Fruit fly (Drosophila melanogaster) whole organism, embryonic: ENCODE data around the gene CG42685.
A peak's percentile ranks its signal among the peaks of the same experiment; 100 is the strongest.
"Not testable (repeated sequence)": the region's sequence is repeated elsewhere in the genome, so short reads cannot be mapped to it uniquely, and the experiment has no call there.

Experiments
- Awh ChIP-seq: fragments of 200-800 bp; sonication (Bioruptor generic); IDR thresholded peaks from 2 replicates; pipeline ENCODE4, ENCODE4 v1.3.6; 2022; ENCODE audit warnings: missing biosample characterization, missing genetic modification characterization
- CG11247 ChIP-seq: fragments of 200-800 bp; sonication (Bioruptor generic); IDR thresholded peaks from 2 replicates; pipeline ENCODE4 v1.3.6; 2022; ENCODE audit warnings: missing biosample characterization, missing genetic modification characterization
- CG13123 ChIP-seq: fragments of 200-800 bp; sonication (Bioruptor generic); optimal IDR thresholded peaks from 2 replicates; lab custom pipeline; 2016; ENCODE audit warnings: missing biosample characterization, missing genetic modification characterization
- CG13624 ChIP-seq: fragments of 200-800 bp; sonication (Bioruptor generic); optimal IDR thresholded peaks from 2 replicates; lab custom pipeline; 2016; ENCODE audit warnings: missing biosample characterization, missing genetic modification characterization
- CG17385 ChIP-seq: fragments of 200-800 bp; sonication (Bioruptor generic); optimal IDR thresholded peaks from 3 replicates; lab custom pipeline; 2018; ENCODE audit warnings: missing biosample characterization, mild to moderate bottlenecking, missing genetic modification characterization
- CG17912 ChIP-seq: fragments of 200-800 bp; sonication (Bioruptor generic); optimal IDR thresholded peaks from 2 replicates; lab custom pipeline; 2018; ENCODE audit warnings: missing biosample characterization, mild to moderate bottlenecking, missing genetic modification characterization
- CG3407 ChIP-seq: fragments of 200-800 bp; sonication (Bioruptor generic); optimal IDR thresholded peaks from 2 replicates; lab custom pipeline; 2018; ENCODE audit warnings: missing biosample characterization, mild to moderate bottlenecking, missing genetic modification characterization
- CG6254 ChIP-seq: fragments of 200-800 bp; sonication (Bioruptor generic); optimal IDR thresholded peaks from 3 replicates; lab custom pipeline; 2017; ENCODE audit warnings: mild to moderate bottlenecking, missing biosample characterization, missing genetic modification reagents, missing genetic modification characterization
- Dip2 ChIP-seq: fragments of 200-800 bp; sonication (Bioruptor generic); IDR thresholded peaks from 2 replicates; pipeline ENCODE4 v1.3.6; 2022; ENCODE audit warnings: missing biosample characterization, missing genetic modification characterization
- Dref ChIP-seq: fragments of 200-800 bp; sonication (Bioruptor generic); IDR thresholded peaks from 2 replicates; pipeline ENCODE4 v1.3.6; 2022; ENCODE audit warnings: missing biosample characterization, missing genetic modification characterization
- Ets65A ChIP-seq: fragments of 200-800 bp; sonication (Bioruptor generic); peaks from one replicate; lab custom pipeline; 2016; ENCODE audit warnings: missing biosample characterization, missing genetic modification characterization
- HHEX ChIP-seq: fragments of 200-800 bp; sonication (Bioruptor generic); optimal IDR thresholded peaks from 3 replicates; lab custom pipeline; 2017; ENCODE audit warnings: missing biosample characterization, mild to moderate bottlenecking, missing genetic modification characterization, missing genetic modification reagents
- Hey ChIP-seq: fragments of 200-800 bp; sonication (Bioruptor generic); optimal IDR thresholded peaks from 3 replicates; lab custom pipeline; 2018; ENCODE audit warnings: missing biosample characterization, mild to moderate bottlenecking, missing genetic modification characterization
- Hr51 ChIP-seq, 2 experiments: fragments of 200-800 bp; sonication (Bioruptor generic); optimal IDR thresholded peaks; 2 replicates in 1 of 2; 3 replicates in 1 of 2; lab custom pipeline; 2016 to 2018; ENCODE audit warnings: missing biosample characterization in 2 of 2, missing genetic modification characterization in 2 of 2, mild to moderate bottlenecking in 1 of 2, moderate library complexity in 1 of 2
- Tbp ChIP-seq: fragments of >200 bp; optimal IDR thresholded peaks from 2 replicates; lab custom pipeline; 2018; ENCODE audit warnings: missing biosample characterization, missing genetic modification characterization
- Xbp1 ChIP-seq: fragments of 200-800 bp; sonication (Bioruptor generic); optimal IDR thresholded peaks from 3 replicates; lab custom pipeline; 2016; ENCODE audit warnings: missing biosample characterization, mild to moderate bottlenecking, missing genetic modification characterization
- ase ChIP-seq: fragments of 200-800 bp; sonication (Bioruptor generic); IDR thresholded peaks from 3 replicates; pipeline ENCODE4 v1.3.6; 2022; ENCODE audit warnings: missing biosample characterization, missing genetic modification characterization
- cad ChIP-seq: fragments of >200 bp; optimal IDR thresholded peaks from 2 replicates; lab custom pipeline; 2017; ENCODE audit warnings: missing biosample characterization, missing genetic modification characterization
- ftz-f1 ChIP-seq: fragments of 200-800 bp; sonication (Bioruptor generic); optimal IDR thresholded peaks from 2 replicates; lab custom pipeline; 2016; ENCODE audit warnings: missing biosample characterization, missing genetic modification characterization
- lab ChIP-seq: fragments of 200-800 bp; sonication (Bioruptor generic); optimal IDR thresholded peaks from 3 replicates; lab custom pipeline; 2017; ENCODE audit warnings: missing biosample characterization, missing genetic modification characterization, mild to moderate bottlenecking, moderate library complexity, missing genetic modification reagents
- lilli ChIP-seq: fragments of 200-800 bp; sonication (Bioruptor generic); optimal IDR thresholded peaks from 3 replicates; lab custom pipeline; 2016; ENCODE audit warnings: missing biosample characterization, missing genetic modification characterization
- nerfin-1 ChIP-seq: fragments of 200-800 bp; sonication (Bioruptor generic); optimal IDR thresholded peaks from 3 replicates; lab custom pipeline; 2019; ENCODE audit warnings: missing biosample characterization, mild to moderate bottlenecking, missing genetic modification characterization, moderate library complexity
- ro ChIP-seq: fragments of 200-800 bp; sonication (Bioruptor generic); IDR thresholded peaks from 2 replicates; pipeline ENCODE4 v1.3.6; 2022; ENCODE audit warnings: missing biosample characterization, missing genetic modification characterization
- stwl ChIP-seq: fragments of 200-800 bp; sonication (Bioruptor generic); optimal IDR thresholded peaks from 3 replicates; lab custom pipeline; 2018; ENCODE audit warnings: missing biosample characterization, mild to moderate bottlenecking, missing genetic modification characterization, moderate library complexity
- tap ChIP-seq: fragments of 200-800 bp; optimal IDR thresholded peaks from 3 replicates; lab custom pipeline; 2019; ENCODE audit warnings: missing biosample characterization, mild to moderate bottlenecking, missing genetic modification characterization, moderate library complexity

Gene CG42685

dm6 chr2L:14745068-14745467 is 15.1 kb upstream of the CG42685 start, which contains the start of gene CG42587 (continued):
- TF ChIP-seq ro (no peak), lab (GFP tag; lab: Kevin White, UChicago) (peak; percentile 6)

DNA sequence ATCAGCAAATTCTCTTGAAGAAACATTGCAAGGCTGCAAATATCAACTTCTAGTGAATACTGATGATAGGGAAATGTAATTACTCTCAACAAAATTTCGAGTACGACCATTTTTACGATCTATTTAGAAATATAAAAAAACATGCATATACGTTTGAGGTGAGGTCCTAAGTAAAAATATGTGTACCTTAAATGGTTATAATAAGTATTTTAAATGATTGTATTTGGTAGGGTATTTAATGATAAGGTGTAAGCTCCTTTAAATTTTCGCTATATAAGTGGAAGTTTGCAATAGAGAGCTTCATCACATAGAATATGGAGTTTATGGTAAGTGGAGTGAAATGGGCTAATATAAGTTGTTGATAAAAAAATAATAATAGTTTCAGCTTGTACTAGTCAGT is 14.1 kb upstream of the CG42685 start, which contains the start of gene CG42681:
CG42681 (plus strand) TSS at position 301 of the 400 bp plus-strand sequence.
- TF ChIP-seq Hr51 (GFP tag; optimal IDR thresholded peaks at IDR 0.05; lab: Kevin White, UChicago) = no peak
- no peak for TF ChIP-seq CG13624 (GFP tag; lab: Kevin White, UChicago)
- no peak for TF ChIP-seq CG13123 (GFP tag; lab: Kevin White, UChicago)

- TF ChIP-seq Ets65A (GFP tag; lab: Kevin White, UChicago) (peak; percentile 8), CG6254 (GFP tag; lab: Kevin White, UChicago) (peak; percentile 63), lilli (GFP tag; lab: Kevin White, UChicago) (peak; percentile 32), cad (peak; percentile 20), CG17912 (GFP tag; lab: Kevin White, UChicago) (no peak)
Observed at dm6 chr2L:14743337-14743736, 13.4 kb upstream of the CG42685 start.

- TF ChIP-seq Dref (GFP tag; lab: Robert Waterston, UW); ase (GFP tag; lab: Robert Waterston, UW); CG3407: not testable (repeated sequence)
Observed at dm6 chr2L:14742893-14743292, 12.9 kb upstream of the CG42685 start, which contains the start of gene CG34166. Gene CG34166 (plus strand): TSS chr2L:14743193.

DNA sequence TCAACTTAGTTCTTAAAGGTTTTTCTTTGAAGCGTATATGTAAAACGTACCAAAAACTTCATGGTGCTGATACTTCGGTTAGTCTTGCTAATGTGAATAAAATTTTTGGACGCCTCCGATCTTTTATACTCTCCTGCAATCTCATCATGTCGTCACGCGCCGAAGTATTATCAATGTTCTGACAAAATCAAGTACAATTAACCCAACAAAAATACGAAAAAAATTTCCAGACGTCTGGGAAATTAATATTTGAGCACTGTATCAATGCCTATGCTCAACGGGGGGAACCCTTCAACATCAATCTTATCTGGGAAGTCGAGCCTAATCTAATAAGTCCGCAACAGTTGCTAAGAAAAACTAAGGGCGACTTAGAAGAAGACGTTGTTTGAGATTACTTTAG is 11.8 kb upstream of the CG42685 start, which contains the start of gene CG42586:
CG42586 (minus strand) TSS at position 101 of the 400 bp plus-strand sequence.
- TF ChIP-seq Dip2 (GFP tag; lab: Robert Waterston, UW); tap; Xbp1: not testable (repeated sequence)
- TF ChIP-seq, all 482 proteins: peak for 0; not testable (repeated sequence) for 482

DNA sequence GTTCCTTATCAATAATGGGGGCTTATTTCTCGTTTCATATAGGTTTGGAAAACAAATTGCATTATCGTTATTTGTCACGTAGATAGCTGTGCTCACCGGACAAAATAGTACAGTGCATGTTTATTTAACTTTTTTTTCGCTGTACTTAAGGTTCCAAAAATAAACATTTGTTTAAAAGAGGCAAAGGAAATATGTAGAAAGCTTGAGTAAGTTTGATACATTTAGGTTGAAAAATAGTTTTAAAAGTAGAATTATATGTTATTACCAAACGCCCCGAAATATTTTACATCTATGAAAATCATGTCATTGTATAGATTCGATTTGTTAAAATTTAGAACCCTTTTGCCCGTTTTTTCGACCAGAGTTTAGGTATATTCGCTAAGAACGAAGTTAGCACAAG is 9.6 kb upstream of the CG42685 start, which contains the start of gene CG42585:
CG42585 (plus strand) TSS at position 301 of the 400 bp plus-strand sequence.
- TF ChIP-seq CG17385; stwl (tag; lab: Kevin White, UChicago); nerfin-1 (tag; lab: Kevin White, UChicago): not testable (repeated sequence)

DNA sequence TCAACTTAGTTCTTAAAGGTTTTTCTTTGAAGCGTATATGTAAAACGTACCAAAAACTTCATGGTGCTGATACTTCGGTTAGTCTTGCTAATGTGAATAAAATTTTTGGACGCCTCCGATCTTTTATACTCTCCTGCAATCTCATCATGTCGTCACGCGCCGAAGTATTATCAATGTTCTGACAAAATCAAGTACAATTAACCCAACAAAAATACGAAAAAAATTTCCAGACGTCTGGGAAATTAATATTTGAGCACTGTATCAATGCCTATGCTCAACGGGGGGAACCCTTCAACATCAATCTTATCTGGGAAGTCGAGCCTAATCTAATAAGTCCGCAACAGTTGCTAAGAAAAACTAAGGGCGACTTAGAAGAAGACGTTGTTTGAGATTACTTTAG is 7.7 kb upstream of the CG42685 start, which contains the start of gene CG31775:
CG31775 (minus strand) TSS at position 101 of the 400 bp plus-strand sequence.
- TF ChIP-seq CG11247 (GFP tag; lab: Robert Waterston, UW); Hey (tag; lab: Kevin White, UChicago); Awh (GFP tag; lab: Robert Waterston, UW): not testable (repeated sequence)
- TF ChIP-seq, all 482 proteins: peak for 0; not testable (repeated sequence) for 482

dm6 chr2L:14735543-14735942 is 5.6 kb upstream of the CG42685 start, which contains the start of gene CG31835:
Gene CG31835 (plus strand): TSS chr2L:14735843.
- TF ChIP-seq ftz-f1, HHEX, Tbp (GFP tag; lab: Kevin White, UChicago): not testable (repeated sequence)
